Worm (Caenorhabditis elegans): Measurements from ENCODE around the gene C10A4.13.
"Not testable (repeated sequence)": the region's sequence is repeated elsewhere in the genome, so short reads cannot be mapped to it uniquely, and the experiment has no call there.

The C10A4.13 gene

DNA sequence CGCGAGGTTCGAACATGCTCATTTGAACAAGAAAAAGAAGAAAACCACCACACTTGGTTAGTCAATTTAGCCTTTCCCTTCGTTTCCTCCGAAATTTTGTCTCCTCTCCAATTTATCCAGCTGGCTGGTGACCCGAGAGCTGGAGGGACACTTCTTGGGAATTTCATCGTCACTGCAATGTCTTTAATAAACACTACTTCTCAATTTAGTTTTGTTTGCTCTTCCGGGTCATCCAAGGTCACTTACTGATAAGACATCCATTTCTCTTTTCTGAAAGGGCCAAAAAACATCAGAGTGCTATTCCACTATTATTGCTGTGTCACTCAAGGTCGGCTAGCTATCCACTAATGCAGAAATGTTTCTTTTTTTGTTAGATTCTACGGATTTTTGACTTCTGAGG lies 7.6 kb upstream of the C10A4.13 start, which contains the start of gene C10A4.3:
Gene C10A4.3 (plus strand): TSS at position 301 of the 400 bp plus-strand sequence.
- TF ChIP-seq unc-62 (GFP tag; optimal IDR thresholded peaks at IDR 0.05), result no peak

- TF ChIP-seq unc-62 (GFP tag; optimal IDR thresholded peaks at IDR 0.05), result no peak
Observed at ce11 chrX:7404551-7404950, 6.7 kb upstream of the C10A4.13 start.

DNA sequence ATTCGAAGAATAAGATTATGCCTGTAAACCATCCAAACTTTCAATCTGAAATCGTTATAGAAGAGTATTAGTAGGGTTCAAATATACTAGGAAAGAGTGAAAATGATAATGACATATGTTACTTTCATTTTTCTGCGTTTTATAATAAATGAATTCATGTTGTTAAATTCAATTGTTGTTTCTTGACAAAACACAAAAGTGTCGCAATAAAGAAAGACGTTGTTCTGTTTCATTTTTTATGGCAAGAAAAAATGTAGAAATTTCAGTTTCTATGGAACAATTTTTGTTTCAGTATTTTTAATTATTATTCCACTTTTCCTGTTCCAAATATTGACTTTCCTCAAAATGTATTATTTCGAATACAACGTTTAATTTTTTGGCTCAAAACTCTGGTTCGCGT lies 3.0 kb upstream of the C10A4.13 start, which contains the start of gene C10A4.4:
Gene C10A4.4 (plus strand): TSS at position 301 of the 400 bp plus-strand sequence.
- TF ChIP-seq unc-62 (GFP tag; optimal IDR thresholded peaks at IDR 0.05), result no peak

DNA sequence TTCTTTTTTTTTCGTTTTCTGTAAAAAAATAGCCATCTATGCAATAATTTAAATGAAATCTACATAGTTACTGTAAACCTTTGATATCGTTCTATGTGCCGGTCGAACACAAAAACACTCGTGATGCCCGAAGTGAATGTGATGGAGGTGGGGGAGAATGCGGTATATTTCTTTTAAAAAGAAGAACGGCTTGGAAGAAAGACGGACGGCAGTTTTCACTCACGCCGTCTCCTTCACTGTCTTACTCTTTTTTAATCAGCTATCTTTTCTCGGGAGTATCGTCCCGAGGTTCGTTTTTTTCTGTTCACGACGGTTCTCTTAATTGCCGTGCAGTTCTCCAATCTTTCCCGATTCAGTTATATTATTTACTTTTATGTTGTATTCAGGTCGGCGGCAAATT lies 749 bp upstream of the C10A4.13 start, which contains the start of gene C10A4.10:
Gene C10A4.10 (plus strand): TSS at position 301 of the 400 bp plus-strand sequence.
- no peak for TF ChIP-seq unc-62 (GFP tag; optimal IDR thresholded peaks at IDR 0.05)

DNA sequence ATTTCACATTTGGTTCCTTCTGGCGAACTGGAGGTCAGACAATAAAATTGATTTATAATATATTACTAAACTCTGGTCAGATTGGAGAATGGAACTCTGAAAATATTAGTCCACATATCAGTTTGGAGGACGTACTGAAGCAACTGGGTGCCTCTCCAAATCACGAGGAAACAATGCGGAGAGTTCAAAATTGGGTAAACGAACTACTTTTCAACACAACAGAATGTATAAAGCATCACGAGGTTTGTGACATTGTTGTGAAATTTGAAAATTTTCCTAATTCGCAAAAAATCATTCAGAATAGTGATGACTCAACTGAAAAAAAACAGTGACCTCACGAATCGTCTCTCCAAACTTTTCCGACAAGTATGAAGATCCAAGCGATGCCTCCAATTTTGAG lies 4.7 kb downstream of the C10A4.13 start, which contains the start of gene gad-2:
Gene gad-2 (plus strand): TSS at position 301 of the 400 bp plus-strand sequence.
- no peak for TF ChIP-seq unc-62 (GFP tag; optimal IDR thresholded peaks at IDR 0.05)

- TF ChIP-seq unc-62 (GFP tag; optimal IDR thresholded peaks at IDR 0.05), result no peak
Observed at ce11 chrX:7390270-7390669, 7.6 kb downstream of the C10A4.13 start, which contains the start of gene C10A4.6. C10A4.6 (plus strand) TSS chrX:7390570.

DNA sequence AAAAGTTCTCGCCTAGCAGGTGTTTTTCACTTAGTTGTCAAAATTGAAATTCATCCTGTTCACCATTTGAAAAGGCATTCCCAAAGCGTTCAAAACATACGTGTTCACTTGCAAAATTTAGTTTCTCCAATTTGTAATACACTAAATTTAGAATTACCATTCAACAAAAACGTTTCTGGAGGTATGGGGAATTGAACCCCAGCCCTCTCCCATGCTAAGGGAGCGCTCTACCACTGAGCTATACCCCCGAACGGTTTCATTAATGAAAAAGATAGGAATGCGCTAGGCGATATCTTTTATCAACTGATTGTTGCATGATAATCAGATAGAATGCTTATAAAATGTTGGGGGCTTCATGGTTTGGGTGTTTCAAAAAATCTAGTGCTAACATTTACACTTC lies 19.2 kb downstream of the C10A4.13 start:
- no peak for TF ChIP-seq unc-62 (GFP tag; optimal IDR thresholded peaks at IDR 0.05)

DNA sequence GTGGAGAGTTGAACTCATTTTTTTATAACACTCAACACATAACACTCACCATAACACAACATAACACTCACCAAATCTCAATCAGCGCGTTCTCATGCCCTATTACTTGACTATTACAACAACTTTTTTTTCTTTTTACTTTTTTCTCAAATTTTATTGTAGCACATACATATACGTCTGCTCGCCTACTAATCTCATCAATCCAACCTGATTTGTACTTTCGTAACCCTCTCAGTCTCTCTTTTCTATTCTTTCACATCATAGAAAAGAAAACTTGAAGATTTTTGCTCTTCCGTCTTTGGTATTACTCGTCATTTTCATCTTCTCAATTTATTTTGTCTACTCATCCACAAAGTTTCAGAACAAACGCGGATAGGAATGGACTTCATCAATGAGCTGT lies 20.9 kb downstream of the C10A4.13 start, which contains the start of gene npr-8:
Gene npr-8 (plus strand): TSS at position 362 of the 400 bp plus-strand sequence.
- no peak for TF ChIP-seq unc-62 (GFP tag; optimal IDR thresholded peaks at IDR 0.05)

DNA sequence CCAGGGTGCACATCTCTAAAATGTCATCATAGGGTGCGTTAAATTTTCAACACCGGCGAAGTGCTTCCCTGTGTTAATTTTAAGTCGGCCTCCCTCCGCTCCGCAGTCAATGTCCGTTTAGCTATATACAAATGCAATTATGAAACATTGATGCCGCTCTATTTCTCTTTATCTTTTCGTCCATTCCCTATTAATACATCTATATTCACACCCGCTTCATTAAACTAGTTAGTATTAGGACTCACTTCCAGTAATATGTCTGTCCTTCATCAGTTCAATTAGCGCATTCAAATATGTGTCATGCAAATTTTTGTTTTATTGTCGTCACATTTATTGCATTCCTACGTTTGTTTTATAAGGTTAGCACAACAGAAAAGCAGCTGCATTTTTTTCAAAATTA lies 25.9 kb downstream of the C10A4.13 start:
- TF ChIP-seq unc-62 (GFP tag; optimal IDR thresholded peaks at IDR 0.05), result no peak

ce11 chrX:7369770-7370169 lies 28.1 kb downstream of the C10A4.13 start:
- TF ChIP-seq unc-62 (GFP tag; optimal IDR thresholded peaks at IDR 0.05), result no peak

DNA sequence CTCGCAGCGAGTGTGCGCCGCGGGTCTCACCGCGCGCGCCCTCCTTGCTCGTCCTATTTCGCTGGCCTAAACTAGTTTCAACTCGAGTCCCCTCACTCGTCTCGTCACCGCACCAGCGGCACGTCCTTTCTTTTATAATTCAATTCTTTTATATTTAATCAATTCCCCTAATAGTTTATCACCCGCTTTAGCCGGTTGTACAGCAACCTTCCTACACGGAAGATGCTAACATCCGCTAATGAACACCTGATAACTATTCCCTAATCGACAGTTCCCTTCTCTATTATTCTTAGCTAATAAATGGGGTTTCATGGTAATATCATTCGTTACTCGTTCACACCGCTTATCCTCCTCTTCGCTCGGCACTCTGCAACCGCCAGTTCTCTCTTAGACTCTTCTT lies 32.6 kb downstream of the C10A4.13 start, which contains the start of gene C56G3.2:
Gene C56G3.2 (plus strand): TSS at position 301 of the 400 bp plus-strand sequence.
- TF ChIP-seq unc-62 (GFP tag; optimal IDR thresholded peaks at IDR 0.05), result not testable (repeated sequence)

Measured in whole organism, dauer.